Fruit fly (Drosophila melanogaster): Measurements from ENCODE around the gene Hr78.

DNA sequence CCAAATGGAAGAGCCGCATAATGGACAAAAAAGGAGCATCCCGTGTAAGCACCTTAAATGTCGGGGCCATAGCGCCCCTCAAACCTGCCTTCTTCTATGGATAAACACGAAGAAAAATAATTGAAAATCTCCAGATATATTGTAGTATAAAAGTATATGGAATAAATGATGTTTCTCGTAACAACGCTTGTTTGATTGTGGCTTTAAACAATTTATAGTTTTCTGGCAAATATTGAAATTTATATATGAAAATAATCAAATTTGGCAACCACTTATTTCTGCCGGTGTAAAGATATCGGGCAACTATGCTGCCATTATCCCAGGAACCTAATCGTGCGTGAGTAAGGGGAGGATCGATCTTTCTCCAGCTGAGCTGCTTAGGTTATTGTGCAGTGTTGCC lies 42.1 kb downstream of the Hr78 start:
- no peak for TF ChIP-seq CG8478 (optimal IDR thresholded peaks at IDR 0.05)
- TF ChIP-seq CTCF (optimal IDR thresholded peaks at IDR 0.05): no peak

Measured in S2 (cell line).